Fruit fly (Drosophila melanogaster) whole organism: ENCODE results near the gene Arl1.

Experiments used
- CG8478 ChIP-seq: fragments of >200 bp; optimal IDR thresholded peaks from 2 replicates; lab custom pipeline; 2018; ENCODE audit warnings: inconsistent platforms
- Dll ChIP-seq: fragments of >200 bp; optimal IDR thresholded peaks from 2 replicates; lab custom pipeline; 2017
- EcR ChIP-seq, 2 experiments: fragments of >200 bp; optimal IDR thresholded peaks; 2 replicates each; lab custom pipeline; 2017; ENCODE audit warnings: missing biosample characterization in 2 of 2, missing genetic modification characterization in 2 of 2, missing genetic modification reagents in 2 of 2
- pan ChIP-seq: fragments of >200 bp; optimal IDR thresholded peaks from 2 replicates; lab custom pipeline; 2017
- psq ChIP-seq: fragments of >200 bp; optimal IDR thresholded peaks from 2 replicates; lab custom pipeline; 2017
- usp ChIP-seq: fragments of >200 bp; optimal IDR thresholded peaks from 2 replicates; lab custom pipeline; 2017; ENCODE audit warnings: missing biosample characterization, missing genetic modification characterization, mixed read lengths

The Arl1 gene

dm6 chr3L:16015765-16016760 lies 33.1 kb downstream of the Arl1 start:
- TF ChIP-seq CG8478 (lab: Kevin White, UChicago) (no peak), usp (GFP tag; lab: Kevin White, UChicago) (no peak), psq (lab: Kevin White, UChicago) (no peak), pan (lab: Kevin White, UChicago) (no peak), Dll (lab: Kevin White, UChicago) (no peak), EcR (GFP tag; optimal IDR thresholded peaks at IDR 0.05; lab: Kevin White, UChicago) (no peak)

- TF ChIP-seq CG8478 (lab: Kevin White, UChicago) (no peak), EcR (GFP tag; optimal IDR thresholded peaks at IDR 0.05; lab: Kevin White, UChicago) (no peak), Dll (lab: Kevin White, UChicago) (no peak), psq (lab: Kevin White, UChicago) (no peak), pan (lab: Kevin White, UChicago) (no peak)
Measured at dm6 chr3L:16016911-16017310, 34.0 kb downstream of the Arl1 start.

DNA sequence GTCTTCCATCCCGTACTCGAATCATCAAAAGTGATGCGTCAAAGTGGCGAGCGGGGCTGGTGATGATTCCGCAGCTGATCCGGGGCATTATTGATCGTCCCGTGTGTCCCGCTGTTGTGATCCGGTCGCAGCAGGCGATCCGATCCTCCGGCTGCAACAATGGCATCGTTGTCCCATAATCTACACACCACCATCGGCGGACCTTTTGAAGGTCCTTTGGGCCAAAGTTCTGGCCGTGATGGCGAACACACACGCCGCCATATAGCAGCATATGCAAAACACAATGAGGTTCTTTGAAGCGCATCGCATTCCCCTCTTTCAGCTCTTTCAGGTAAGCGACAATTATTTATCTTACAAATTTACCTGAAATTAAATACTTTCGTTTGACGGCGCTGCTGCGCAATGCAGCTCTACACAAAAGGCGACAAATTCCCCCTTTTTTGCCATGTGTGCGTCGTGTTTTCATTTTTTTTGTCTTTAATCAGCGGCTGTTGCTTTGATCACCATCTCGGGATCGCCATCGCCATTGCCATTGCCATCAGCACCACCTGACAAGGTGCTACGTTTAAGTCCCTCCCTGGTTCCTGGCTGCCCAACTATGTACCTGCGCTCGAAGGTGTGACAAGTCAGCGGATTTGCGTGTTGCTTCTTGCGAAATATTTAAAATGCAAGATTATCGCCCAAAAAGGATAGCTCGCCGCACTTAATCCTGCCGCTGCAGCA lies 34.8 kb downstream of the Arl1 start:
- TF ChIP-seq CG8478 (lab: Kevin White, UChicago) (no peak), Dll (lab: Kevin White, UChicago) (no peak), psq (lab: Kevin White, UChicago) (no peak), pan (lab: Kevin White, UChicago) (no peak), EcR (GFP tag; optimal IDR thresholded peaks at IDR 0.05; lab: Kevin White, UChicago) (no peak), usp (GFP tag; lab: Kevin White, UChicago) (no peak)

DNA sequence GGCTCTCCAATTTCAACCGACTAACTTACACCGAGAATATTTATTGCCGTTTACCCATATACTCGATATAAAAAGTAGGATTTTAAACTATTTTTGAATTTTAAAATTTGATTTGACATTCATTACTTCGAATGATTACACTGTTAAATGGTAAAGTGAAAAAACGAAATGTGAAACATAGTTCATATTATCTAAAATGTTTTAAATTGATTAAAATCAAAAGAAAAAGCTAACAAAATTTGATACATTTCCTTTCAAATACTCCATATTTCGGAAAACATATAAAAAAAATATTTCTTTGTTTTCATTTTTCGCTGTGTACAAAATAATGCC lies 35.3 kb downstream of the Arl1 start:
- no peak for TF ChIP-seq EcR (GFP tag; optimal IDR thresholded peaks at IDR 0.05; lab: Kevin White, UChicago)
- no peak for TF ChIP-seq usp (GFP tag; lab: Kevin White, UChicago)
- no peak for TF ChIP-seq psq (lab: Kevin White, UChicago)

- TF ChIP-seq EcR (GFP tag; optimal IDR thresholded peaks at IDR 0.05; lab: Kevin White, UChicago) (no peak), pan (lab: Kevin White, UChicago) (no peak), Dll (lab: Kevin White, UChicago) (no peak), psq (lab: Kevin White, UChicago) (no peak), usp (GFP tag; lab: Kevin White, UChicago) (no peak), CG8478 (lab: Kevin White, UChicago) (no peak)
Measured at dm6 chr3L:16018721-16019120, 35.8 kb downstream of the Arl1 start.

DNA sequence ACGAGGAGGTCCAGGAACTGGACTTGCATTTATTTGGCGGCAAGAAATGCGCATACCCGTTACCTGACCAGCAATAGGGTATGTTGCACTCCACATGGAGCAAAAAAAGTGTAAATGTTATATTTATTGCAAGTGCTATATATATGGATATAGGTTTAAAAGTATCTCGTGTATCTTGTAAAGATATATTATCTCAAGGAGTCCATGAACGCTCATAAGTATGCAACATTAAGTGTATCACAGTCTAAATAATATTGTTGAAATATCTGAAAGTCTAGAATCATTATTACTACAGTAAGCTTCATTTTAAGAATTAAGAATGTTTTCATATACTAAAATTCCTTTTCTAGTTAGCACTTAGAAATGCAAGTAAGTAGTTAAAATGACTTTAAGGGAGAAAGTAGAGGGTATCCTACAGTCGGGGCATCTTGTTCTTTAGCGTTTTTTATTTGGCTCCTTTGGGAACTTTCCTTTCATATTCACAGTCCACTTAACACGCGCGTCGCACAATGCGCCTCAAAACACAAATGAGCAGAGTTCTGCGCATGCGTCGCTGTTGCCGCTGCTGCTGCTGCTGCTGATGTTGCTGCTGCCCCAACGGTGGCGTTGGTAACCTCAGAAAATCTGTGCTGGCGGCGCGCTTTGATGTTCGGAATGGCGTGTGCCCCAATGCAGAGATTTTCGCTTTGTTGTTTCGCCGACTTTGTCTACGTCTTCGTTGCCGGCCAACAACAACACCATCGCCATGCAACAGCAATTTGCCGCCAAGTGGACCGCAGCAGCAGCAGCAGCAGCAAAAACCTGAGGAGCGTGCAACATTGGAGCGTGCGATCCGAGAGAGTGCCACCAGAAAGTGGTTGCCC lies 36.4 kb downstream of the Arl1 start:
- no peak for TF ChIP-seq pan (lab: Kevin White, UChicago)
- TF ChIP-seq usp (GFP tag; lab: Kevin White, UChicago): no peak
- no peak for TF ChIP-seq CG8478 (lab: Kevin White, UChicago)

- TF ChIP-seq Dll (lab: Kevin White, UChicago) (no peak), EcR (GFP tag; optimal IDR thresholded peaks at IDR 0.05; lab: Kevin White, UChicago) (no peak), pan (lab: Kevin White, UChicago) (no peak), usp (GFP tag; lab: Kevin White, UChicago) (no peak), CG8478 (lab: Kevin White, UChicago) (no peak), psq (lab: Kevin White, UChicago) (no peak)
Measured at dm6 chr3L:16021064-16021683, 38.2 kb downstream of the Arl1 start.

DNA sequence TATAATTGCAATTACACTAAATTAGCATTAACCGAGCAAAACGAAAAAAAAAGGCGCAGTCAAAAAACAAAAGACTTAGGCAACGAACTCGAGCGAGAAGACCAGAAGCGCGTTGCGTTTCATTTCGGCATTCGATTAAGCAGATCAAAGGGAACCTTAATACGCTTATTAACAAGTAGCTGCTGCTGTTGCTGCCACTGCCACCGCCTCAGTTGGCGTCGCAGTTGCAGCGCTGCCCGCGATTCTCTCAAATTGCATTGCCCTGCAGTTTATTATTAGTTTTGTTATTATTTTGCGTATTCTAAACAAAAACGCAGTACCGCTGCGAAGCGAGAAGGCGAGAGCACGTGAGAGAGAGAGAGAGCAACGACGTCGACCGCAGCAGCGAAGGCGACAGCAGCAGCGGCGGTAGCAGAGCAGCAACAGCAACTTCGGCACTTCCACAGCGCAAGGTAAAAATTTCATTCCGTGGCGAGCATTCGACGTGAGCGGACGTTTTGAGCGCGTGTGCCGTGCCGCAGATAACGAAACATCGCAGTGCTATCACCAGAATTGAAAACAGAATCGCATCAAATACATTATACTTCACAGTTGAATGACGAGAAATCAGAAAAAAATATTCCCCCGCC lies 40.2 kb downstream of the Arl1 start, which contains the start of gene Notum:
Gene Notum (plus strand): TSS at position 461 of the 629 bp plus-strand sequence.
- TF ChIP-seq psq (lab: Kevin White, UChicago) (no peak), pan (lab: Kevin White, UChicago) (no peak), CG8478 (lab: Kevin White, UChicago) (no peak), EcR (GFP tag; optimal IDR thresholded peaks at IDR 0.05; lab: Kevin White, UChicago) (no peak), Dll (lab: Kevin White, UChicago) (no peak), usp (GFP tag; lab: Kevin White, UChicago) (no peak)

dm6 chr3L:16024276-16025019 lies 41.5 kb downstream of the Arl1 start:
- no peak for TF ChIP-seq pan (lab: Kevin White, UChicago)
- no peak for TF ChIP-seq EcR (GFP tag; optimal IDR thresholded peaks at IDR 0.05; lab: Kevin White, UChicago)
- no peak for TF ChIP-seq usp (GFP tag; lab: Kevin White, UChicago)
- TF ChIP-seq psq (lab: Kevin White, UChicago): no peak
- TF ChIP-seq CG8478 (lab: Kevin White, UChicago): no peak
- no peak for TF ChIP-seq Dll (lab: Kevin White, UChicago)
